Worm (Caenorhabditis elegans): Measurements from ENCODE around the gene wbp-2.

Gene wbp-2

DNA sequence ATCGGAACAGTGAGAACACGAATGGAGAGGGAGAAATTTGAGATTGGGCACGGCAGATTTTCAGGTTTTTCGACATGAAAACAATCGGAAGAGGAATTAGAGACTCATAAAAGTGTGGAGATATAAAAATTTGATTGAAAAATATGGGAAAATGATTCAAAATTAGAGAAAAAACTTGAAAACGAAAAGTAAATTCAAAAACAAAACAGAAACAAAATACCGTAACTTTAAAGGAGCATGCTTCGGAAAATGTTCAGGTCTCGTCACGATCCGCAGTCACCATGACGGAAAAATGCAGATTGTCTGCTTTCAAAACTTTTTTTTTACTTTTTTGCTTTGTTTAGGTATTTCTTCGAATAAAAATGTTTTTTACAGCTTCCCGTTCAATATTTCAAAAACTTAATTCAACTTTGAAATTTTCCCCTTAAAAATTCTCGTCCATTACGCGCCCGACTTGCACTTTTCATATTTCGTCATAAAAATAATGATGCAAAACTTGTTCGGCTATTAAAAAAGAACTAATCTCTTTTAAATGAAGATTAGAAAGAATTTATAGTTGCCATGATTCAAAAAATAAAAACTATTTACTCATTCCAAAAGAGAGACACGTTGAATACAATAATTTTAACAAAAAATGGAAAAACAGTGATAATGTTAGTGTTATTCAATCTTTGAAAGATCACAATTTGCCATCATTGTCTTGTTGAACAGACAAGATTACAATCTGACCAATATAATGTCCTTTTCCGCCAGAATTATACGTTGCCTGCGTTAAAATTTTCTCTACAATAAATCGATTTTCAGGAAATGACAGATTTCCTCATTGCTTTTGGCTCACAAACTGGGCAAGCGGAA lies 44.2 kb upstream of the wbp-2 start, which contains the start of gene mtrr-1:
Gene mtrr-1 (plus strand): TSS at position 805 of the 855 bp plus-strand sequence.
- TF ChIP-seq tbx-2 (tag; optimal IDR thresholded peaks at IDR 0.05) (no peak), unc-62 (GFP tag; optimal IDR thresholded peaks at IDR 0.05) (no peak), nhr-28 (tag; optimal IDR thresholded peaks at IDR 0.05) (no peak), lin-39 (tag; optimal IDR thresholded peaks at IDR 0.05) (peak; percentile 34), nhr-11 (tag; optimal IDR thresholded peaks at IDR 0.05) (no peak), nhr-23 (tag; optimal IDR thresholded peaks at IDR 0.05) (peak; percentile 44), pha-4 (tag; optimal IDR thresholded peaks at IDR 0.05) (no peak), nhr-237 (tag; optimal IDR thresholded peaks at IDR 0.05) (no peak), nfya-1 (tag; optimal IDR thresholded peaks at IDR 0.05; ENCODE audit: insufficient read depth) (peak; percentile 55), eor-1 (tag; optimal IDR thresholded peaks at IDR 0.05) (no peak), jun-1 (tag; optimal IDR thresholded peaks at IDR 0.05) (no peak), ceh-9 (tag; optimal IDR thresholded peaks at IDR 0.05) (no peak), elt-3 (tag; optimal IDR thresholded peaks at IDR 0.05) (no peak), elt-1 (tag; optimal IDR thresholded peaks at IDR 0.05) (no peak), ceh-28 (tag; optimal IDR thresholded peaks at IDR 0.05) (peak; percentile 10), fkh-10 (GFP tag; optimal IDR thresholded peaks at IDR 0.05) (no peak), pqm-1 (tag; optimal IDR thresholded peaks at IDR 0.05) (peak; percentile 4), elt-2 (tag; optimal IDR thresholded peaks at IDR 0.05) (no peak), ZK546.5 (tag; optimal IDR thresholded peaks at IDR 0.05) (no peak), mdl-1 (tag; optimal IDR thresholded peaks at IDR 0.05) (no peak), egl-27 (tag; optimal IDR thresholded peaks at IDR 0.05) (no peak), unc-39 (tag; optimal IDR thresholded peaks at IDR 0.05) (no peak), nhr-25 (tag; optimal IDR thresholded peaks at IDR 0.05) (peak; percentile 38), nhr-43 (tag; optimal IDR thresholded peaks at IDR 0.05; ENCODE audit: poor library complexity, severe bottlenecking) (peak; percentile 25), nhr-76 (tag; optimal IDR thresholded peaks at IDR 0.05) (no peak), skn-1 (tag; optimal IDR thresholded peaks at IDR 0.05) (no peak), ceh-82 (tag; optimal IDR thresholded peaks at IDR 0.05) (no peak), zag-1 (tag; optimal IDR thresholded peaks at IDR 0.05) (no peak), fos-1 (tag; optimal IDR thresholded peaks at IDR 0.05) (no peak), nhr-12 (tag; optimal IDR thresholded peaks at IDR 0.05) (no peak), nhr-67 (tag; optimal IDR thresholded peaks at IDR 0.05) (no peak), egl-5 (tag; optimal IDR thresholded peaks at IDR 0.05) (no peak), mml-1 (tag; optimal IDR thresholded peaks at IDR 0.05) (no peak), lsy-12 (tag; optimal IDR thresholded peaks at IDR 0.05) (no peak), lin-15B (tag; optimal IDR thresholded peaks at IDR 0.05) (no peak), daf-12 (tag; optimal IDR thresholded peaks at IDR 0.05) (no peak), aly-2 (tag; optimal IDR thresholded peaks at IDR 0.05) (no peak), hmg-11 (tag; optimal IDR thresholded peaks at IDR 0.05) (no peak), ama-1 (optimal IDR thresholded peaks at IDR 0.05) (peak; percentile 89), ztf-11 (tag; optimal IDR thresholded peaks at IDR 0.05) (no peak), ztf-4 (tag; optimal IDR thresholded peaks at IDR 0.05) (no peak)

ce11 chrII:9289127-9289526 lies 40.4 kb upstream of the wbp-2 start:
- no peak for TF ChIP-seq unc-62 (GFP tag; optimal IDR thresholded peaks at IDR 0.05)
- no peak for TF ChIP-seq fos-1 (tag; optimal IDR thresholded peaks at IDR 0.05)
- no peak for TF ChIP-seq tbx-2 (tag; optimal IDR thresholded peaks at IDR 0.05)
- no peak for TF ChIP-seq hmg-11 (tag; optimal IDR thresholded peaks at IDR 0.05)

ce11 chrII:9291632-9292031 lies 37.9 kb upstream of the wbp-2 start, which contains the start of gene acs-7:
TSS of gene acs-7 (plus strand) at chrII:9292017.
- TF ChIP-seq ceh-9 (tag; optimal IDR thresholded peaks at IDR 0.05) (no peak), eor-1 (tag; optimal IDR thresholded peaks at IDR 0.05) (no peak), fkh-2 (tag; optimal IDR thresholded peaks at IDR 0.05) (no peak), ceh-82 (tag; optimal IDR thresholded peaks at IDR 0.05) (no peak), pqm-1 (tag; optimal IDR thresholded peaks at IDR 0.05) (peak; percentile 99), ceh-28 (tag; optimal IDR thresholded peaks at IDR 0.05) (no peak), sea-2 (GFP tag; optimal IDR thresholded peaks at IDR 0.05) (no peak), elt-2 (tag; optimal IDR thresholded peaks at IDR 0.05) (peak; percentile 98), tbx-2 (tag; optimal IDR thresholded peaks at IDR 0.05) (no peak), nhr-25 (tag; optimal IDR thresholded peaks at IDR 0.05) (no peak), ztf-4 (tag; optimal IDR thresholded peaks at IDR 0.05) (no peak), nhr-23 (tag; optimal IDR thresholded peaks at IDR 0.05) (no peak), nhr-43 (tag; optimal IDR thresholded peaks at IDR 0.05; ENCODE audit: poor library complexity, severe bottlenecking) (no peak), mdl-1 (tag; optimal IDR thresholded peaks at IDR 0.05) (no peak), pha-4 (tag; optimal IDR thresholded peaks at IDR 0.05) (peak; percentile 64), nfya-1 (tag; optimal IDR thresholded peaks at IDR 0.05; ENCODE audit: insufficient read depth) (peak; percentile 34), ZK546.5 (tag; optimal IDR thresholded peaks at IDR 0.05) (no peak), nhr-76 (tag; optimal IDR thresholded peaks at IDR 0.05) (peak; percentile 81), elt-3 (tag; optimal IDR thresholded peaks at IDR 0.05) (no peak), nhr-12 (tag; optimal IDR thresholded peaks at IDR 0.05) (no peak), jun-1 (tag; optimal IDR thresholded peaks at IDR 0.05) (peak; percentile 64), lsy-12 (tag; optimal IDR thresholded peaks at IDR 0.05) (no peak), ama-1 (optimal IDR thresholded peaks at IDR 0.05) (no peak), nhr-11 (tag; optimal IDR thresholded peaks at IDR 0.05) (no peak), egl-5 (tag; optimal IDR thresholded peaks at IDR 0.05) (no peak)

All from whole organism, L3 larva.